Worm (Caenorhabditis elegans): ENCODE results near the gene gex-4.

The gex-4 gene

DNA sequence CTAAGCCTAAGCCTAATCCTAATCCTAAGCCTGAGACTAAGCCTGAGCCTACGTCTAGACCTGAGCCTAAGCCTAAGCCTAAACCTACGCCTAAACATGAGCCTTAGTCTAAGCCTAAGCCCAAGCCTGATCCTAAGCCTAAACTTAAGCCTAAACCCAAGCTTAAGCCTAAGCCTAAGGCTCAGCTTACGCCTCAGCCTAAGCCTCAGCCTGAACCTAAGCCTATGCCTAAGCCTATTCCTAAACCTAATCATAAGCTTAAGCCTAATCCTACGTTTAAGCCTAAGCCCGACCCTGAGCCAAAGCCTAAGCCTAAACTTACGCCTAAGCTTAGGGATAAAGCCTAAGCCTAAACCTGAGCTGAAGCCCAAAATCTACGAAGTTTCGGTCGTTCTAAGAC lies 11.8 kb upstream of the gex-4 start:
- TF ChIP-seq lsl-1 (GFP tag; optimal IDR thresholded peaks at IDR 0.05): no peak
- no peak for TF ChIP-seq nfyb-1 (GFP tag; IDR thresholded peaks at IDR 0.05)

DNA sequence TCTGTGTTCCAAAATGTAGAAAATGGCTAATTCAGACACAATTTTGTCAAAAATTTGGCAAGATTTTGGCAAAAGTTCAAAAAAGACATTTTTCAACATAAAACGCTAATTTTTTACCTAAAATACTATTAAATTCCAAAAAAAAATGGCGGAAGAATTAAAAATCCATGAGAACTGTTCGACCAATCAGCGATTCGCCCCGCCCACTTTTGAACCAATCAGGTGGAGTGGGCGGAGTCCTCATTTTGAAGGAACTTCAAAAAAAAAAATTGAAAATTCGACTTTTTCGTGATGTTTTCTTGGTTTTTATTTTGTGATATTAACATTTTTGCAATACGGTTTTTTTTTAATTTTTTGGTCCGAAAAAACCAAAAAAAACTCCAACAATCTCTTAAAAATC lies 9.5 kb upstream of the gex-4 start:
- TF ChIP-seq mcd-1 (GFP tag; IDR thresholded peaks at IDR 0.05) (no peak), K12H6.12 (tag; optimal IDR thresholded peaks at IDR 0.05) (no peak), rcor-1 (GFP tag; IDR thresholded peaks at IDR 0.05) (no peak), B0019.2 (GFP tag; conservative IDR thresholded peaks at IDR 0.05) (no peak), fkh-3 (tag; optimal IDR thresholded peaks at IDR 0.05) (no peak), F23B12.7 (tag; optimal IDR thresholded peaks at IDR 0.05; ENCODE audit: insufficient read depth) (no peak), him-1 (tag; optimal IDR thresholded peaks at IDR 0.05) (no peak), ztf-26 (tag; optimal IDR thresholded peaks at IDR 0.05) (no peak), nhr-90 (tag; optimal IDR thresholded peaks at IDR 0.05) (no peak), ztf-3 (GFP tag; optimal IDR thresholded peaks at IDR 0.05) (no peak), tbp1 (GFP tag; optimal IDR thresholded peaks at IDR 0.05) (no peak), C17E4.6 (GFP tag; IDR thresholded peaks at IDR 0.05) (no peak), zfh-2 (GFP tag; conservative IDR thresholded peaks at IDR 0.05) (no peak), K11D2.4 (GFP tag; IDR thresholded peaks at IDR 0.05) (no peak), ceh-40 (GFP tag; IDR thresholded peaks at IDR 0.05) (no peak), tlf-1 (GFP tag; optimal IDR thresholded peaks at IDR 0.05) (no peak), lag-1 (GFP tag; IDR thresholded peaks at IDR 0.05) (no peak), Y67H2A.10 (GFP tag; conservative IDR thresholded peaks at IDR 0.05) (no peak), dpl-1 (GFP tag; optimal IDR thresholded peaks at IDR 0.05) (no peak), aptf-2 (GFP tag; conservative IDR thresholded peaks at IDR 0.05) (no peak)

DNA sequence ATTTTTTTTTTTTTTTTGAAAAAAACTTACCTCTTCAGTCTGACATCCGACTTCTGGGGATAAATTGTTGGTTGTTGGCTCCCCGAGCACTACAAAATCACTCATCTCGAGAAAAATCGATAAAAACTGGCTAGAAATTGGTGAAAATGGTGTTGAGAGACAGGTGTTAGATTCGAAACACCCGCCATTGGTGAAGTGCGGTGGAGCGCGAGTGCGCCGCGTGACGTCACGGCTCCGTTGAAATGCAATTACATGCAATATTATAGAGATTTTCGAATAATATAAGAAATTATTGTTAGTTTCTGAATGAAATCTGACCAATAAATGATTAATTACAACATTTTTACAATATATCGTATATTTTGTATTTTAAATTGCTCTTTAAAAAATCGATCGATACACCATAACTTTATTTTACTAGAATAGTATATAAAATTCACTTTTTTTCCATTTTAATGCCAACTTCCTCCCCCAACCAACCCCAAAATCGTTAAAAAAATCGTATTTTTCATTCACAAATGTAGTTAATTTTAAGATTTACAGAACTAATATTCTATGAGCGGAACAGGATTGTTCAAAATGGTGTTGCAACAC lies 7.8 kb upstream of the gex-4 start, which contains the start of the genes Y75B8A.18 and Y75B8A.19:
Gene Y75B8A.18 (minus strand): TSS at position 142 of the 594 bp plus-strand sequence.
Gene Y75B8A.19 (plus strand): TSS at position 544 of the 594 bp plus-strand sequence.
- no peak for TF ChIP-seq ZK185.1 (tag; optimal IDR thresholded peaks at IDR 0.05; ENCODE audit: poor library complexity, severe bottlenecking)
- TF ChIP-seq dpl-1 (GFP tag; optimal IDR thresholded peaks at IDR 0.05): peak; percentile 44
- TF ChIP-seq F55B11.4 (tag; optimal IDR thresholded peaks at IDR 0.05; ENCODE audit: borderline replicate concordance, insufficient read depth): no peak
- no peak for TF ChIP-seq F33H1.4 (GFP tag; IDR thresholded peaks at IDR 0.05)
- TF ChIP-seq nfyb-1 (GFP tag; IDR thresholded peaks at IDR 0.05): no peak
- peak; percentile 93 for TF ChIP-seq mcd-1 (GFP tag; IDR thresholded peaks at IDR 0.05)
- no peak for TF ChIP-seq hrde-1 (tag; optimal IDR thresholded peaks at IDR 0.05; ENCODE audit: borderline replicate concordance)
- TF ChIP-seq pbrm-1 (GFP tag; IDR thresholded peaks at IDR 0.05): no peak
- TF ChIP-seq nhr-90 (tag; optimal IDR thresholded peaks at IDR 0.05): no peak
- TF ChIP-seq ztf-22 (GFP tag; optimal IDR thresholded peaks at IDR 0.05): no peak
- no peak for TF ChIP-seq F37B4.10 (GFP tag; IDR thresholded peaks at IDR 0.05)
- no peak for TF ChIP-seq madf-6 (GFP tag; IDR thresholded peaks at IDR 0.05)
- TF ChIP-seq Y53F4B.3 (GFP tag; IDR thresholded peaks at IDR 0.05): no peak
- peak in 1 of 3 experiments; percentile 84 for TF ChIP-seq lin-35 (GFP tag; optimal IDR thresholded peaks at IDR 0.05)
- peak; percentile 65 for TF ChIP-seq efl-1 (GFP tag; optimal IDR thresholded peaks at IDR 0.05)
- peak; percentile 77 for TF ChIP-seq lin-54 (GFP tag; optimal IDR thresholded peaks at IDR 0.05)
- TF ChIP-seq mes-4 (tag; optimal IDR thresholded peaks at IDR 0.05): no peak
- no peak for TF ChIP-seq dpff-1 (tag; optimal IDR thresholded peaks at IDR 0.05)
- no peak for TF ChIP-seq ztf-25 (GFP tag; IDR thresholded peaks at IDR 0.05)
- TF ChIP-seq snpc-4 (GFP tag; optimal IDR thresholded peaks at IDR 0.05): no peak
- TF ChIP-seq snpc-4 (tag; optimal IDR thresholded peaks at IDR 0.05): peak in 1 of 4 experiments; percentile 25
- TF ChIP-seq ztf-18 (tag; optimal IDR thresholded peaks at IDR 0.05): no peak
- TF ChIP-seq let-607 (tag; optimal IDR thresholded peaks at IDR 0.05): no peak
- TF ChIP-seq F23B12.7 (tag; optimal IDR thresholded peaks at IDR 0.05; ENCODE audit: insufficient read depth): no peak
- no peak for TF ChIP-seq atf-7 (tag; optimal IDR thresholded peaks at IDR 0.05)
- TF ChIP-seq Y53G8AR.9 (GFP tag; conservative IDR thresholded peaks at IDR 0.05): no peak

All from whole organism, young adult.